Fruit fly (Drosophila melanogaster) whole organism, adult: Measurements from ENCODE around the gene CG11779.

Experiments used
- CG33017 ChIP-seq: fragments of 200-800 bp; sonication (Bioruptor generic); optimal IDR thresholded peaks from 2 replicates; lab custom pipeline; 2018; ENCODE audit warnings: missing biosample characterization, mild to moderate bottlenecking, missing genetic modification characterization, moderate library complexity
- cic ChIP-seq: fragments of 200-800 bp; sonication (Bioruptor generic); optimal IDR thresholded peaks from 2 replicates; lab custom pipeline; 2017; ENCODE audit warnings: missing biosample characterization, mild to moderate bottlenecking, missing genetic modification characterization, moderate library complexity
- ovo ChIP-seq: fragments of 200-800 bp; sonication (Bioruptor generic); optimal IDR thresholded peaks from 2 replicates; lab custom pipeline; 2016; ENCODE audit warnings: missing biosample characterization, missing genetic modification characterization

dm6 chr3R:19180263-19180893 lies 20.7 kb upstream of the CG11779 start, which contains the start of the genes CG5555 and myd:
- TF ChIP-seq ovo (no peak), CG33017 (tag; lab: Kevin White, UChicago) (no peak), cic (GFP tag; lab: Kevin White, UChicago) (no peak)
